Worm (Caenorhabditis elegans) whole organism, L3 larva: Measurements from ENCODE around the gene ZK1320.9.
A peak's percentile ranks its signal among the peaks of the same experiment; 100 is the strongest.
"Not testable (repeated sequence)": the region's sequence is repeated elsewhere in the genome, so short reads cannot be mapped to it uniquely, and the experiment has no call there.

Experiments used
- R02D3.7 ChIP-seq: fragments of 150-350 bp; optimal IDR thresholded peaks from 2 replicates; lab custom pipeline; 2014; ENCODE audit warnings: missing biosample characterization, missing genetic modification characterization
- ZK546.5 ChIP-seq: sonication (generic microtip); optimal IDR thresholded peaks from 2 replicates; lab custom pipeline; 2017; ENCODE audit warnings: missing biosample characterization, missing genetic modification characterization
- aly-2 ChIP-seq: fragments of 150-350 bp; optimal IDR thresholded peaks from 2 replicates; lab custom pipeline; 2014; ENCODE audit warnings: missing biosample characterization, missing genetic modification characterization
- ama-1 ChIP-seq: fragments of 150-350 bp; optimal IDR thresholded peaks from 2 replicates; lab custom pipeline; 2018
- ceh-16 ChIP-seq: sonication (generic microtip); optimal IDR thresholded peaks from 2 replicates; lab custom pipeline; 2017; ENCODE audit warnings: missing biosample characterization, missing genetic modification characterization
- ceh-28 ChIP-seq: fragments of 150-350 bp; optimal IDR thresholded peaks from 2 replicates; lab custom pipeline; 2014; ENCODE audit warnings: missing biosample characterization, missing genetic modification reagents, missing genetic modification characterization
- ceh-82 ChIP-seq: fragments of 150-350 bp; optimal IDR thresholded peaks from 2 replicates; lab custom pipeline; 2014; ENCODE audit warnings: missing biosample characterization, missing genetic modification characterization
- daf-12 ChIP-seq: fragments of 150-350 bp; optimal IDR thresholded peaks from 2 replicates; lab custom pipeline; 2014; ENCODE audit warnings: missing biosample characterization, missing genetic modification reagents, missing genetic modification characterization
- egl-27 ChIP-seq: sonication (generic microtip); optimal IDR thresholded peaks from 4 replicates; lab custom pipeline; 2017; ENCODE audit warnings: missing biosample characterization, missing genetic modification reagents, missing genetic modification characterization
- egl-5 ChIP-seq: fragments of 150-350 bp; optimal IDR thresholded peaks from 2 replicates; lab custom pipeline; 2017; ENCODE audit warnings: missing biosample characterization, missing genetic modification reagents, missing genetic modification characterization, inconsistent platforms
- elt-1 ChIP-seq: fragments of 150-350 bp; optimal IDR thresholded peaks from 2 replicates; lab custom pipeline; 2014; ENCODE audit warnings: missing biosample characterization, missing genetic modification characterization
- elt-2 ChIP-seq: sonication (generic microtip); optimal IDR thresholded peaks from 2 replicates; lab custom pipeline; 2016; ENCODE audit warnings: missing genetic modification reagents, mild to moderate bottlenecking, missing genetic modification characterization, missing compliant biosample characterization
- elt-3 ChIP-seq, 3 experiments: fragments of 150-350 bp in 1 of 3; sonication (generic microtip) in 2 of 3; optimal IDR thresholded peaks; 2 replicates in 2 of 3; 4 replicates in 1 of 3; lab custom pipeline; 2014 to 2017; ENCODE audit warnings: missing biosample characterization in 3 of 3, missing genetic modification characterization in 3 of 3
- eor-1 ChIP-seq, 2 experiments: fragments of 150-350 bp; optimal IDR thresholded peaks; 2 replicates each; lab custom pipeline; 2014 to 2018; ENCODE audit warnings: missing biosample characterization in 2 of 2, missing genetic modification characterization in 2 of 2
- fkh-10 ChIP-seq: sonication (generic microtip); optimal IDR thresholded peaks from 2 replicates; lab custom pipeline; 2017; ENCODE audit warnings: missing biosample characterization, missing genetic modification reagents, missing genetic modification characterization
- fkh-2 ChIP-seq: fragments of 150-350 bp; optimal IDR thresholded peaks from 2 replicates; lab custom pipeline; 2014; ENCODE audit warnings: missing biosample characterization, missing genetic modification reagents, missing genetic modification characterization
- fos-1 ChIP-seq: fragments of 150-350 bp; optimal IDR thresholded peaks from 2 replicates; lab custom pipeline; 2014; ENCODE audit warnings: missing biosample characterization, missing genetic modification characterization
- hmg-11 ChIP-seq: sonication (generic microtip); optimal IDR thresholded peaks from 2 replicates; lab custom pipeline; 2016; ENCODE audit warnings: missing genetic modification characterization, missing compliant biosample characterization
- jun-1 ChIP-seq: fragments of 150-350 bp; optimal IDR thresholded peaks from 2 replicates; lab custom pipeline; 2014; ENCODE audit warnings: missing biosample characterization, missing genetic modification reagents, missing genetic modification characterization
- lin-15B ChIP-seq: fragments of 150-350 bp; optimal IDR thresholded peaks from 2 replicates; lab custom pipeline; 2014; ENCODE audit warnings: missing biosample characterization, missing genetic modification characterization
- lin-39 ChIP-seq: fragments of 150-350 bp; optimal IDR thresholded peaks from 2 replicates; lab custom pipeline; 2018; ENCODE audit warnings: missing biosample characterization, missing genetic modification reagents, missing genetic modification characterization
- mdl-1 ChIP-seq: fragments of 150-350 bp; optimal IDR thresholded peaks from 2 replicates; lab custom pipeline; 2014; ENCODE audit warnings: missing biosample characterization, missing genetic modification characterization
- mml-1 ChIP-seq: fragments of 150-350 bp; sonication (generic microtip); optimal IDR thresholded peaks from 3 replicates; lab custom pipeline; 2014; ENCODE audit warnings: missing biosample characterization, missing genetic modification characterization
- nfya-1 ChIP-seq: sonication (generic microtip); optimal IDR thresholded peaks from 2 replicates; lab custom pipeline; 2017; ENCODE audit warnings: missing genetic modification characterization, mild to moderate bottlenecking, missing compliant biosample characterization, antibody characterized with exemption, moderate library complexity; ENCODE audit not compliant: insufficient read depth
- nhr-11 ChIP-seq: fragments of 150-350 bp; optimal IDR thresholded peaks from 2 replicates; lab custom pipeline; 2014; ENCODE audit warnings: missing biosample characterization, missing genetic modification characterization
- nhr-12 ChIP-seq: fragments of 150-350 bp; optimal IDR thresholded peaks from 2 replicates; lab custom pipeline; 2014; ENCODE audit warnings: missing biosample characterization, missing genetic modification characterization
- nhr-23 ChIP-seq: fragments of 150-350 bp; optimal IDR thresholded peaks from 2 replicates; lab custom pipeline; 2014; ENCODE audit warnings: missing biosample characterization, missing genetic modification reagents, missing genetic modification characterization
- nhr-237 ChIP-seq: fragments of 150-350 bp; optimal IDR thresholded peaks from 2 replicates; lab custom pipeline; 2014; ENCODE audit warnings: missing biosample characterization, missing genetic modification characterization
- nhr-25 ChIP-seq: sonication (generic microtip); optimal IDR thresholded peaks from 2 replicates; lab custom pipeline; 2017; ENCODE audit warnings: missing biosample characterization, missing genetic modification characterization
- nhr-77 ChIP-seq: fragments of 150-350 bp; optimal IDR thresholded peaks from 2 replicates; lab custom pipeline; 2014; ENCODE audit warnings: missing biosample characterization, missing genetic modification characterization
- pha-4 ChIP-seq: fragments of 150-350 bp; optimal IDR thresholded peaks from 2 replicates; lab custom pipeline; 2014; ENCODE audit warnings: missing biosample characterization, missing genetic modification reagents, missing genetic modification characterization
- pqm-1 ChIP-seq: fragments of 150-350 bp; optimal IDR thresholded peaks from 2 replicates; lab custom pipeline; 2017; ENCODE audit warnings: missing biosample characterization, missing genetic modification characterization, inconsistent platforms
- sea-2 ChIP-seq: fragments of 150-350 bp; sonication (generic microtip); optimal IDR thresholded peaks from 4 replicates; lab custom pipeline; 2014; ENCODE audit warnings: missing biosample characterization, missing genetic modification reagents, missing genetic modification characterization
- skn-1 ChIP-seq: fragments of 150-350 bp; optimal IDR thresholded peaks from 2 replicates; lab custom pipeline; 2014; ENCODE audit warnings: missing biosample characterization, missing genetic modification characterization
- snpc-4 ChIP-seq: fragments of 150-350 bp; optimal IDR thresholded peaks from 2 replicates; lab custom pipeline; 2014; ENCODE audit warnings: missing biosample characterization, missing genetic modification characterization
- tbx-2 ChIP-seq: sonication (generic microtip); optimal IDR thresholded peaks from 2 replicates; lab custom pipeline; 2016; ENCODE audit warnings: mild to moderate bottlenecking, missing genetic modification characterization, missing compliant biosample characterization
- unc-39 ChIP-seq: sonication (generic microtip); optimal IDR thresholded peaks from 4 replicates; lab custom pipeline; 2017; ENCODE audit warnings: missing biosample characterization, missing genetic modification characterization
- unc-62 ChIP-seq: fragments of 150-350 bp; sonication (generic microtip); optimal IDR thresholded peaks from 4 replicates; lab custom pipeline; 2014; ENCODE audit warnings: missing biosample characterization, missing genetic modification reagents, missing genetic modification characterization
- ztf-4 ChIP-seq: fragments of 150-350 bp; optimal IDR thresholded peaks from 2 replicates; lab custom pipeline; 2014; ENCODE audit warnings: missing biosample characterization, missing genetic modification characterization

The ZK1320.9 gene

ce11 chrII:9724464-9724863 lies 38.0 kb upstream of the ZK1320.9 start, which contains the start of gene cutl-2:
TSS of gene cutl-2 (minus strand) at chrII:9724673.
- no peak for TF ChIP-seq snpc-4 (tag; lab: Kevin White, UChicago)
- no peak for TF ChIP-seq aly-2 (tag; lab: Kevin White, UChicago)
- no peak for TF ChIP-seq elt-2 (tag; lab: Kevin White, UChicago)
- TF ChIP-seq ceh-82 (tag; lab: Kevin White, UChicago), result no peak
- no peak for TF ChIP-seq elt-1 (tag; lab: Kevin White, UChicago)
- TF ChIP-seq egl-5, result no peak
- no peak for TF ChIP-seq hmg-11
- no peak for TF ChIP-seq egl-27 (tag; lab: Kevin White, UChicago)
- no peak for TF ChIP-seq unc-39 (tag; lab: Kevin White, UChicago)
- no peak for TF ChIP-seq mdl-1 (tag; lab: Kevin White, UChicago)
- TF ChIP-seq eor-1 (tag; optimal IDR thresholded peaks at IDR 0.05; lab: Kevin White, UChicago), result no peak
- TF ChIP-seq nhr-237 (tag; lab: Kevin White, UChicago), result no peak
- TF ChIP-seq mml-1 (tag; lab: Kevin White, UChicago), result no peak
- TF ChIP-seq, all 47 proteins: peak for 0

ce11 chrII:9718631-9719252 lies 32.2 kb upstream of the ZK1320.9 start, which contains the start of gene Y53C12A.11:
TSS of gene Y53C12A.11 (minus strand) at chrII:9718698.
- not testable (repeated sequence) for TF ChIP-seq nhr-11, mdl-1, tbx-2 (tag; lab: Kevin White, UChicago)

- TF ChIP-seq ztf-4 (tag; lab: Kevin White, UChicago) (no peak), egl-5 (no peak), nhr-11 (tag; lab: Kevin White, UChicago) (no peak), daf-12 (tag; lab: Kevin White, UChicago) (no peak), nhr-77 (tag; lab: Kevin White, UChicago) (no peak), pqm-1 (tag; lab: Kevin White, UChicago) (no peak), fos-1 (no peak), nhr-25 (tag; lab: Kevin White, UChicago) (no peak), skn-1 (tag; lab: Kevin White, UChicago) (no peak), ZK546.5 (tag; lab: Kevin White, UChicago) (no peak), fkh-2 (tag; lab: Kevin White, UChicago) (no peak), snpc-4 (tag; lab: Kevin White, UChicago) (no peak), unc-62 (no peak)
Measured at ce11 chrII:9717904-9718303, 31.4 kb upstream of the ZK1320.9 start, which contains the start of gene Y53C12A.6. TSS of gene Y53C12A.6 (minus strand) at chrII:9718004.

ce11 chrII:9716417-9717039 lies 30.0 kb upstream of the ZK1320.9 start, which contains the start of gene wee-1.3:
TSS of gene wee-1.3 (minus strand) at chrII:9716467.
- TF ChIP-seq nhr-25 (tag; lab: Kevin White, UChicago) (peak; percentile 72), ZK546.5 (tag; lab: Kevin White, UChicago) (no peak), ceh-82 (tag; lab: Kevin White, UChicago) (peak; percentile 3), pha-4 (tag; lab: Kevin White, UChicago) (peak; percentile 91), elt-3 (tag; optimal IDR thresholded peaks at IDR 0.05; lab: Kevin White, UChicago) (no peak), ceh-28 (peak; percentile 42), ztf-4 (tag; lab: Kevin White, UChicago) (no peak), R02D3.7 (peak; percentile 65), unc-39 (tag; lab: Kevin White, UChicago) (no peak), snpc-4 (tag; lab: Kevin White, UChicago) (peak; percentile 26), daf-12 (tag; lab: Kevin White, UChicago) (no peak), nhr-77 (tag; lab: Kevin White, UChicago) (no peak), hmg-11 (peak; percentile 43), skn-1 (tag; lab: Kevin White, UChicago) (peak; percentile 40), nhr-237 (tag; lab: Kevin White, UChicago) (no peak), elt-1 (tag; lab: Kevin White, UChicago) (peak; percentile 29), fkh-10 (GFP tag; lab: Kevin White, UChicago) (no peak), lin-39 (tag; lab: Kevin White, UChicago) (peak; percentile 52), pqm-1 (tag; lab: Kevin White, UChicago) (peak; percentile 57), nhr-11 (tag; lab: Kevin White, UChicago) (peak; percentile 76), jun-1 (tag; lab: Kevin White, UChicago) (peak; percentile 46), nfya-1 (peak; percentile 86), nhr-12 (no peak), tbx-2 (tag; lab: Kevin White, UChicago) (no peak), fkh-2 (tag; lab: Kevin White, UChicago) (no peak), egl-5 (peak; percentile 83), fos-1 (no peak), sea-2 (no peak), ceh-16 (tag; lab: Kevin White, UChicago) (no peak), ama-1 (lab: Kevin White, UChicago) (peak; percentile 13), lin-15B (peak; percentile 72), elt-2 (tag; lab: Kevin White, UChicago) (peak; percentile 52), egl-27 (tag; lab: Kevin White, UChicago) (no peak), nhr-23 (tag; lab: Kevin White, UChicago) (peak; percentile 87)
- TF ChIP-seq, all 47 proteins: peak for 19
